Fruit fly (Drosophila melanogaster) whole organism, embryonic: ENCODE measurements around the gene msn.

Source experiments
- Bdp1 ChIP-seq: fragments of 200-800 bp; sonication (Bioruptor generic); optimal IDR thresholded peaks from 3 replicates; lab custom pipeline; 2016; ENCODE audit warnings: missing biosample characterization, missing genetic modification characterization
- Bteb2 ChIP-seq: fragments of 200-800 bp; sonication (Bioruptor generic); optimal IDR thresholded peaks from 2 replicates; lab custom pipeline; 2016; ENCODE audit warnings: missing biosample characterization, missing genetic modification characterization
- CG12391 ChIP-seq: fragments of 200-800 bp; sonication (Bioruptor generic); optimal IDR thresholded peaks from 3 replicates; lab custom pipeline; 2018; ENCODE audit warnings: missing biosample characterization, mild to moderate bottlenecking, missing genetic modification characterization, moderate library complexity
- CG14014 ChIP-seq: fragments of 200-800 bp; sonication (Bioruptor generic); IDR thresholded peaks from 2 replicates; pipeline ENCODE4 v1.3.6; 2022; ENCODE audit warnings: missing biosample characterization, missing genetic modification characterization
- CG14441 ChIP-seq: fragments of 200-800 bp; sonication (Bioruptor generic); IDR thresholded peaks from 2 replicates; pipeline ENCODE4 v1.3.6; 2022; ENCODE audit warnings: missing biosample characterization, missing genetic modification characterization
- CG14710 ChIP-seq: fragments of 200-800 bp; sonication (Bioruptor generic); optimal IDR thresholded peaks from 3 replicates; lab custom pipeline; 2019; ENCODE audit warnings: missing biosample characterization, mild to moderate bottlenecking, missing genetic modification characterization, moderate library complexity
- CG14965 ChIP-seq: fragments of 200-800 bp; sonication (Bioruptor generic); optimal IDR thresholded peaks from 2 replicates; lab custom pipeline; 2016; ENCODE audit warnings: missing biosample characterization, missing genetic modification characterization, borderline replicate concordance
- CG15696 ChIP-seq: fragments of 200-800 bp; sonication (Bioruptor generic); optimal IDR thresholded peaks from 2 replicates; lab custom pipeline; 2019; ENCODE audit warnings: missing biosample characterization, mild to moderate bottlenecking, missing genetic modification characterization, moderate library complexity
- CG17359 ChIP-seq: fragments of 200-800 bp; sonication (Bioruptor generic); optimal IDR thresholded peaks from 3 replicates; lab custom pipeline; 2018; ENCODE audit warnings: missing biosample characterization, mild to moderate bottlenecking, missing genetic modification characterization, moderate library complexity
- CG17612 ChIP-seq: fragments of 200-800 bp; sonication (Bioruptor generic); IDR thresholded peaks from 2 replicates; pipeline ENCODE4 v1.3.6; 2022; ENCODE audit warnings: missing biosample characterization, missing genetic modification characterization
- CG31224 ChIP-seq: fragments of 200-800 bp; sonication (Bioruptor generic); IDR thresholded peaks from 2 replicates; pipeline ENCODE4 v1.3.6; 2022; ENCODE audit warnings: missing biosample characterization, missing genetic modification characterization
- CG32767 ChIP-seq: fragments of 200-800 bp; sonication (Bioruptor generic); IDR thresholded peaks from 2 replicates; pipeline ENCODE4 v1.3.6; 2022; ENCODE audit warnings: missing biosample characterization, missing genetic modification characterization
- CG33213 ChIP-seq: fragments of 200-800 bp; sonication (Bioruptor generic); optimal IDR thresholded peaks from 3 replicates; lab custom pipeline; 2016; ENCODE audit warnings: missing biosample characterization, missing genetic modification characterization
- CG4328 ChIP-seq: fragments of 200-800 bp; sonication (Bioruptor generic); optimal IDR thresholded peaks from 3 replicates; lab custom pipeline; 2017; ENCODE audit warnings: missing biosample characterization, missing genetic modification reagents, missing genetic modification characterization
- CG6175 ChIP-seq: fragments of 200-800 bp; sonication (Bioruptor generic); IDR thresholded peaks from 3 replicates; pipeline ENCODE4 v1.3.6; 2022; ENCODE audit warnings: missing biosample characterization, missing genetic modification characterization
- CG6254 ChIP-seq: fragments of 200-800 bp; sonication (Bioruptor generic); optimal IDR thresholded peaks from 3 replicates; lab custom pipeline; 2017; ENCODE audit warnings: mild to moderate bottlenecking, missing biosample characterization, missing genetic modification reagents, missing genetic modification characterization
- CG7271 ChIP-seq: fragments of 200-800 bp; sonication (Bioruptor generic); optimal IDR thresholded peaks from 2 replicates; lab custom pipeline; 2018; ENCODE audit warnings: missing biosample characterization, mild to moderate bottlenecking, missing genetic modification characterization, moderate library complexity
- CG8478 ChIP-seq: fragments of >200 bp; optimal IDR thresholded peaks from 2 replicates; lab custom pipeline; 2018
- CG8765 ChIP-seq: fragments of 200-800 bp; sonication (Bioruptor generic); IDR thresholded peaks from 2 replicates; pipeline ENCODE4 v1.3.6; 2022; ENCODE audit warnings: missing biosample characterization, missing genetic modification characterization
- CG8924 ChIP-seq: fragments of 200-800 bp; optimal IDR thresholded peaks from 3 replicates; lab custom pipeline; 2019; ENCODE audit warnings: missing biosample characterization, mild to moderate bottlenecking, missing genetic modification characterization, moderate library complexity
- CG9727 ChIP-seq: fragments of 200-800 bp; sonication (Bioruptor generic); optimal IDR thresholded peaks from 3 replicates; lab custom pipeline; 2017; ENCODE audit warnings: missing biosample characterization, mild to moderate bottlenecking, missing genetic modification characterization
- CG9932 ChIP-seq: fragments of 200-800 bp; sonication (Bioruptor generic); IDR thresholded peaks from 2 replicates; pipeline ENCODE4 v1.3.6; 2022; ENCODE audit warnings: missing biosample characterization, missing genetic modification characterization
- CTCF ChIP-seq: fragments of 200-800 bp; sonication (Bioruptor generic); optimal IDR thresholded peaks from 2 replicates; lab custom pipeline; 2017; ENCODE audit warnings: missing biosample characterization, mild to moderate bottlenecking, missing genetic modification characterization, moderate library complexity
- CrebB ChIP-seq: fragments of 200-800 bp; sonication (Bioruptor generic); optimal IDR thresholded peaks from 3 replicates; lab custom pipeline; 2018; ENCODE audit warnings: missing biosample characterization, mild to moderate bottlenecking, missing genetic modification characterization
- D ChIP-seq, 2 experiments: fragments of 200-800 bp in 1 of 2; fragments of >200 bp in 1 of 2; sonication (Bioruptor generic) in 1 of 2; optimal IDR thresholded peaks; 2 replicates in 1 of 2; 3 replicates in 1 of 2; lab custom pipeline; 2017; ENCODE audit warnings: mild to moderate bottlenecking in 1 of 2, missing biosample characterization in 1 of 2, missing genetic modification characterization in 1 of 2, missing genetic modification reagents in 1 of 2
- Deaf1 ChIP-seq: fragments of 200-800 bp; optimal IDR thresholded peaks from 3 replicates; lab custom pipeline; 2019; ENCODE audit warnings: missing biosample characterization, mild to moderate bottlenecking, missing genetic modification characterization, moderate library complexity
- Doc3 ChIP-seq: fragments of 200-800 bp; sonication (Bioruptor generic); IDR thresholded peaks from 3 replicates; pipeline ENCODE4 v1.3.6; 2022; ENCODE audit warnings: missing biosample characterization, missing genetic modification characterization; ENCODE audit not compliant: partially characterized antibody
- Ets97D ChIP-seq: fragments of 200-800 bp; sonication (Bioruptor generic); optimal IDR thresholded peaks from 3 replicates; lab custom pipeline; 2016; ENCODE audit warnings: missing biosample characterization, missing genetic modification characterization
- Fer2 ChIP-seq: fragments of 200-800 bp; sonication (Bioruptor generic); optimal IDR thresholded peaks from 2 replicates; lab custom pipeline; 2018; ENCODE audit warnings: missing biosample characterization, mild to moderate bottlenecking, missing genetic modification characterization, moderate library complexity
- Fer3 ChIP-seq: fragments of 200-800 bp; sonication (Bioruptor generic); optimal IDR thresholded peaks from 2 replicates; lab custom pipeline; 2018; ENCODE audit warnings: missing biosample characterization, mild to moderate bottlenecking, missing genetic modification characterization, moderate library complexity
- HmgD ChIP-seq: fragments of 200-800 bp; sonication (Bioruptor generic); optimal IDR thresholded peaks from 3 replicates; lab custom pipeline; 2016; ENCODE audit warnings: missing biosample characterization, missing genetic modification characterization
- Pdp1 ChIP-seq, 2 experiments: fragments of 200-800 bp; sonication (Bioruptor generic); optimal IDR thresholded peaks; 3 replicates each; lab custom pipeline; 2016; ENCODE audit warnings: missing biosample characterization in 2 of 2, missing genetic modification characterization in 2 of 2, mild to moderate bottlenecking in 1 of 2, moderate library complexity in 1 of 2
- amos ChIP-seq: fragments of 200-800 bp; sonication (Bioruptor generic); IDR thresholded peaks from 2 replicates; pipeline ENCODE4 v1.3.6; 2022; ENCODE audit warnings: missing biosample characterization, missing genetic modification characterization; ENCODE audit not compliant: partially characterized antibody
- bigmax ChIP-seq: fragments of 200-800 bp; sonication (Bioruptor generic); optimal IDR thresholded peaks from 2 replicates; lab custom pipeline; 2018; ENCODE audit warnings: missing biosample characterization, mild to moderate bottlenecking, missing genetic modification characterization
- chif ChIP-seq, 2 experiments: fragments of 200-800 bp; sonication (Bioruptor generic); optimal IDR thresholded peaks; 3 replicates each; lab custom pipeline; 2016; ENCODE audit warnings: missing biosample characterization in 2 of 2, missing genetic modification characterization in 2 of 2
- chn ChIP-seq: fragments of 200-800 bp; sonication (Bioruptor generic); optimal IDR thresholded peaks from 2 replicates; lab custom pipeline; 2016; ENCODE audit warnings: missing biosample characterization, missing genetic modification characterization
- croc ChIP-seq: fragments of 200-800 bp; sonication (Bioruptor generic); conservative IDR thresholded peaks from 3 replicates; pipeline ENCODE4 v1.3.6; 2022; ENCODE audit warnings: missing biosample characterization, missing genetic modification characterization
- crol ChIP-seq: fragments of 200-800 bp; sonication (Bioruptor generic); IDR thresholded peaks from 2 replicates; pipeline ENCODE4 v1.3.6; 2022; ENCODE audit warnings: missing biosample characterization, missing genetic modification characterization
- dimm ChIP-seq: fragments of 200-800 bp; sonication (Bioruptor generic); IDR thresholded peaks from 2 replicates; pipeline ENCODE4 v1.3.6; 2022; ENCODE audit warnings: missing biosample characterization, missing genetic modification characterization
- gce ChIP-seq: fragments of 200-800 bp; sonication (Bioruptor generic); IDR thresholded peaks from 3 replicates; pipeline ENCODE4 v1.3.6; 2022; ENCODE audit warnings: missing biosample characterization, missing genetic modification characterization
- gsb ChIP-seq: fragments of 200-800 bp; sonication (Bioruptor generic); IDR thresholded peaks from 2 replicates; pipeline ENCODE4 v1.3.6; 2022; ENCODE audit warnings: missing biosample characterization, missing genetic modification characterization
- h ChIP-seq: fragments of >200 bp; optimal IDR thresholded peaks from 2 replicates; lab custom pipeline; 2017
- luna ChIP-seq: fragments of 200-800 bp; sonication (Bioruptor generic); optimal IDR thresholded peaks from 2 replicates; lab custom pipeline; 2016; ENCODE audit warnings: missing biosample characterization, missing genetic modification characterization
- pfk ChIP-seq: fragments of 200-800 bp; sonication (Bioruptor generic); optimal IDR thresholded peaks from 2 replicates; lab custom pipeline; 2018; ENCODE audit warnings: missing biosample characterization, mild to moderate bottlenecking, missing genetic modification characterization, moderate library complexity
- pros ChIP-seq: fragments of 200-800 bp; sonication (Bioruptor generic); optimal IDR thresholded peaks from 3 replicates; lab custom pipeline; 2019; ENCODE audit warnings: missing biosample characterization, mild to moderate bottlenecking, missing genetic modification characterization, moderate library complexity
- pum ChIP-seq: fragments of 200-800 bp; sonication (Bioruptor generic); optimal IDR thresholded peaks from 2 replicates; lab custom pipeline; 2016; ENCODE audit warnings: missing biosample characterization, missing genetic modification characterization
- run ChIP-seq: fragments of 200-800 bp; sonication (Bioruptor generic); optimal IDR thresholded peaks from 3 replicates; lab custom pipeline; 2018; ENCODE audit warnings: missing biosample characterization, mild to moderate bottlenecking, missing genetic modification characterization
- schlank ChIP-seq: fragments of 200-800 bp; sonication (Bioruptor generic); optimal IDR thresholded peaks from 2 replicates; lab custom pipeline; 2018; ENCODE audit warnings: missing biosample characterization, mild to moderate bottlenecking, missing genetic modification characterization
- trem ChIP-seq: fragments of 200-800 bp; optimal IDR thresholded peaks from 3 replicates; lab custom pipeline; 2019; ENCODE audit warnings: missing biosample characterization, mild to moderate bottlenecking, missing genetic modification characterization, moderate library complexity
- zfh1 ChIP-seq: fragments of 200-800 bp; sonication (Bioruptor generic); IDR thresholded peaks from 3 replicates; pipeline ENCODE4 v1.3.6; 2022; ENCODE audit warnings: missing biosample characterization, missing genetic modification characterization

msn gene

dm6 chr3L:2589167-2589910, 3.0 kb upstream of the msn start, which contains the start of gene dos (continued):
- TF ChIP-seq pros (no peak), CG15696 (tag; lab: Kevin White, UChicago) (peak; percentile 29), crol (GFP tag; lab: Robert Waterston, UW) (no peak), CG8765 (GFP tag; lab: Robert Waterston, UW) (no peak), CG17359 (tag; lab: Kevin White, UChicago) (peak; percentile 22), amos (GFP tag; lab: Robert Waterston, UW) (peak; percentile 80), Ets97D (GFP tag; lab: Kevin White, UChicago) (peak; percentile 82), Doc3 (GFP tag; lab: Robert Waterston, UW) (peak; percentile 69), CG4328 (peak; percentile 8), CG12391 (tag; lab: Kevin White, UChicago) (peak; percentile 79), luna (GFP tag; lab: Kevin White, UChicago) (no peak), CG7271 (tag; lab: Kevin White, UChicago) (peak; percentile 27), CG14014 (GFP tag; lab: Robert Waterston, UW) (no peak), pfk (GFP tag; lab: Kevin White, UChicago) (no peak), CG9727 (GFP tag; lab: Kevin White, UChicago) (no peak), Deaf1 (tag; lab: Kevin White, UChicago) (peak; percentile 1), CTCF (GFP tag; lab: Kevin White, UChicago) (peak; percentile 36), h (no peak), chif (GFP tag; optimal IDR thresholded peaks at IDR 0.05; lab: Kevin White, UChicago) (peak in 1 of 2 experiments; percentile 19), Bdp1 (GFP tag; lab: Kevin White, UChicago) (peak; percentile 39), gce (0 out of 3 replicates have a peak, but pooled peaks have one; percentile 38), Pdp1 (GFP tag; optimal IDR thresholded peaks at IDR 0.05; lab: Kevin White, UChicago) (peak; percentile 34 to 37), CG9932 (GFP tag; lab: Robert Waterston, UW) (peak; percentile 49), gsb (no peak), CG17612 (no peak), zfh1 (0 out of 3 replicates have a peak, but pooled peaks have one; percentile 43), CG8924 (peak; percentile 69), CrebB (tag; lab: Kevin White, UChicago) (peak; percentile 39), CG6254 (GFP tag; lab: Kevin White, UChicago) (no peak), chn (GFP tag; lab: Kevin White, UChicago) (peak; percentile 26), schlank (no peak), CG31224 (GFP tag; lab: Robert Waterston, UW) (no peak), D (optimal IDR thresholded peaks at IDR 0.05; lab: Kevin White, UChicago) (no peak), D (GFP tag; optimal IDR thresholded peaks at IDR 0.05; lab: Kevin White, UChicago) (no peak), CG32767 (GFP tag; lab: Robert Waterston, UW) (no peak), CG6175 (GFP tag; lab: Robert Waterston, UW) (no peak), croc (GFP tag; lab: Robert Waterston, UW) (no peak), CG14441 (no peak), trem (tag; lab: Kevin White, UChicago) (peak; percentile 90), CG14710 (tag; lab: Kevin White, UChicago) (peak; percentile 86), run (tag; lab: Kevin White, UChicago) (no peak), CG33213 (GFP tag; lab: Kevin White, UChicago) (peak; percentile 57), CG8478 (lab: Kevin White, UChicago) (no peak), Fer3 (tag; lab: Kevin White, UChicago) (no peak), Fer2 (no peak), HmgD (GFP tag; lab: Kevin White, UChicago) (no peak), Bteb2 (GFP tag; lab: Kevin White, UChicago) (no peak), dimm (GFP tag; lab: Robert Waterston, UW) (no peak), CG14965 (GFP tag; lab: Kevin White, UChicago) (no peak), pum (GFP tag; lab: Kevin White, UChicago) (no peak), bigmax (GFP tag; lab: Kevin White, UChicago) (no peak)
